Fruit fly (Drosophila melanogaster) whole organism, embryonic: ENCODE measurements around the gene CG11089.

Source experiments
- Adf1 ChIP-seq: fragments of 200-800 bp; sonication (Bioruptor generic); IDR thresholded peaks from 2 replicates; pipeline ENCODE4 v1.3.6; 2022; ENCODE audit warnings: missing biosample characterization, missing genetic modification characterization
- Antp ChIP-seq: fragments of 200-800 bp; sonication (Bioruptor generic); optimal IDR thresholded peaks from 3 replicates; lab custom pipeline; 2016; ENCODE audit warnings: missing biosample characterization, missing genetic modification characterization
- Bgb ChIP-seq: fragments of 200-800 bp; sonication (Bioruptor generic); IDR thresholded peaks from 2 replicates; pipeline ENCODE4 v1.3.6; 2022; ENCODE audit warnings: missing biosample characterization, missing genetic modification characterization; ENCODE audit not compliant: partially characterized antibody
- CG10462 ChIP-seq: fragments of 200-800 bp; sonication (Bioruptor generic); optimal IDR thresholded peaks from 2 replicates; lab custom pipeline; 2016; ENCODE audit warnings: missing biosample characterization, missing genetic modification characterization
- CG10543 ChIP-seq: fragments of 200-800 bp; sonication (Bioruptor generic); optimal IDR thresholded peaks from 3 replicates; lab custom pipeline; 2017; ENCODE audit warnings: missing biosample characterization, mild to moderate bottlenecking, missing genetic modification characterization, moderate library complexity
- CG11247 ChIP-seq: fragments of 200-800 bp; sonication (Bioruptor generic); IDR thresholded peaks from 2 replicates; pipeline ENCODE4 v1.3.6; 2022; ENCODE audit warnings: missing biosample characterization, missing genetic modification characterization
- CG14965 ChIP-seq: fragments of 200-800 bp; sonication (Bioruptor generic); optimal IDR thresholded peaks from 2 replicates; lab custom pipeline; 2016; ENCODE audit warnings: missing biosample characterization, missing genetic modification characterization, borderline replicate concordance
- CG15073 ChIP-seq: fragments of 200-800 bp; sonication (Bioruptor generic); optimal IDR thresholded peaks from 2 replicates; lab custom pipeline; 2016; ENCODE audit warnings: missing biosample characterization, missing genetic modification characterization
- CG2120 ChIP-seq: fragments of 200-800 bp; sonication (Bioruptor generic); optimal IDR thresholded peaks from 3 replicates; lab custom pipeline; 2016; ENCODE audit warnings: missing biosample characterization, missing genetic modification characterization
- CG2712 ChIP-seq: fragments of 200-800 bp; optimal IDR thresholded peaks from 3 replicates; lab custom pipeline; 2019; ENCODE audit warnings: missing biosample characterization, mild to moderate bottlenecking, missing genetic modification characterization, moderate library complexity
- CG31365 ChIP-seq: fragments of 200-800 bp; sonication (Bioruptor generic); optimal IDR thresholded peaks from 2 replicates; lab custom pipeline; 2018; ENCODE audit warnings: missing biosample characterization, mild to moderate bottlenecking, missing genetic modification characterization
- CG3995 ChIP-seq: fragments of 200-800 bp; sonication (Bioruptor generic); optimal IDR thresholded peaks from 3 replicates; lab custom pipeline; 2016; ENCODE audit warnings: missing biosample characterization, missing genetic modification characterization
- CG4360 ChIP-seq: fragments of 200-800 bp; sonication (Bioruptor generic); IDR thresholded peaks from 2 replicates; pipeline ENCODE4 v1.3.6; 2022; ENCODE audit warnings: missing biosample characterization, missing genetic modification characterization
- CG4424 ChIP-seq: fragments of 200-800 bp; sonication (Bioruptor generic); optimal IDR thresholded peaks from 3 replicates; lab custom pipeline; 2016; ENCODE audit warnings: missing biosample characterization, missing genetic modification characterization
- CG5180 ChIP-seq: fragments of 200-800 bp; sonication (Bioruptor generic); optimal IDR thresholded peaks from 3 replicates; lab custom pipeline; 2017; ENCODE audit warnings: missing biosample characterization, missing genetic modification characterization, mild to moderate bottlenecking, moderate library complexity, missing genetic modification reagents
- CG7963 ChIP-seq: fragments of 200-800 bp; sonication (Bioruptor generic); IDR thresholded peaks from 3 replicates; pipeline ENCODE4 v1.3.6; 2022; ENCODE audit warnings: missing biosample characterization, missing genetic modification characterization; ENCODE audit not compliant: partially characterized antibody
- CG8359 ChIP-seq: fragments of 200-800 bp; sonication (Bioruptor generic); optimal IDR thresholded peaks from 2 replicates; lab custom pipeline; 2017; ENCODE audit warnings: missing biosample characterization, mild to moderate bottlenecking, missing genetic modification characterization, borderline replicate concordance
- CG9817 ChIP-seq: fragments of 200-800 bp; sonication (Bioruptor generic); optimal IDR thresholded peaks from 2 replicates; lab custom pipeline; 2018; ENCODE audit warnings: missing biosample characterization, mild to moderate bottlenecking, missing genetic modification characterization, moderate library complexity
- CHES-1-like ChIP-seq: fragments of 200-800 bp; sonication (Bioruptor generic); optimal IDR thresholded peaks from 2 replicates; lab custom pipeline; 2016; ENCODE audit warnings: missing biosample characterization, missing genetic modification characterization
- D ChIP-seq, 2 experiments: fragments of 200-800 bp in 1 of 2; fragments of >200 bp in 1 of 2; sonication (Bioruptor generic) in 1 of 2; optimal IDR thresholded peaks; 2 replicates in 1 of 2; 3 replicates in 1 of 2; lab custom pipeline; 2017; ENCODE audit warnings: mild to moderate bottlenecking in 1 of 2, missing biosample characterization in 1 of 2, missing genetic modification characterization in 1 of 2, missing genetic modification reagents in 1 of 2
- Deaf1 ChIP-seq: fragments of 200-800 bp; optimal IDR thresholded peaks from 3 replicates; lab custom pipeline; 2019; ENCODE audit warnings: missing biosample characterization, mild to moderate bottlenecking, missing genetic modification characterization, moderate library complexity
- Dref ChIP-seq: fragments of 200-800 bp; sonication (Bioruptor generic); IDR thresholded peaks from 2 replicates; pipeline ENCODE4 v1.3.6; 2022; ENCODE audit warnings: missing biosample characterization, missing genetic modification characterization
- ERR ChIP-seq: fragments of 200-800 bp; sonication (Bioruptor generic); optimal IDR thresholded peaks from 2 replicates; lab custom pipeline; 2016; ENCODE audit warnings: missing biosample characterization, missing genetic modification characterization
- HLH3B ChIP-seq: fragments of 200-800 bp; sonication (Bioruptor generic); IDR thresholded peaks from 2 replicates; pipeline ENCODE4 v1.3.6; 2022; ENCODE audit warnings: missing biosample characterization, missing genetic modification characterization
- Max ChIP-seq: fragments of 200-800 bp; sonication (Bioruptor generic); optimal IDR thresholded peaks from 2 replicates; lab custom pipeline; 2016; ENCODE audit warnings: missing biosample characterization, mild to moderate bottlenecking, missing genetic modification characterization
- Side ChIP-seq: fragments of 200-800 bp; sonication (Bioruptor generic); optimal IDR thresholded peaks from 2 replicates; lab custom pipeline; 2016; ENCODE audit warnings: missing biosample characterization, missing genetic modification characterization
- Ssrp ChIP-seq: fragments of 200-800 bp; sonication (Bioruptor generic); optimal IDR thresholded peaks from 2 replicates; lab custom pipeline; 2018; ENCODE audit warnings: missing biosample characterization, mild to moderate bottlenecking, missing genetic modification characterization, moderate library complexity
- Xbp1 ChIP-seq: fragments of 200-800 bp; sonication (Bioruptor generic); optimal IDR thresholded peaks from 3 replicates; lab custom pipeline; 2016; ENCODE audit warnings: missing biosample characterization, mild to moderate bottlenecking, missing genetic modification characterization
- ap ChIP-seq: fragments of 200-800 bp; sonication (Bioruptor generic); IDR thresholded peaks from 2 replicates; pipeline ENCODE4 v1.3.6; 2022; ENCODE audit warnings: missing biosample characterization, missing genetic modification characterization
- bowl ChIP-seq: fragments of 200-800 bp; sonication (Bioruptor generic); IDR thresholded peaks from 2 replicates; pipeline ENCODE4 v1.3.6; 2022; ENCODE audit warnings: missing biosample characterization, missing genetic modification characterization
- chif ChIP-seq, 2 experiments: fragments of 200-800 bp; sonication (Bioruptor generic); optimal IDR thresholded peaks; 3 replicates each; lab custom pipeline; 2016; ENCODE audit warnings: missing biosample characterization in 2 of 2, missing genetic modification characterization in 2 of 2
- chinmo ChIP-seq: fragments of 200-800 bp; sonication (Bioruptor generic); IDR thresholded peaks from 4 replicates; pipeline ENCODE4 v1.3.6; 2022; ENCODE audit warnings: missing biosample characterization, missing genetic modification characterization; ENCODE audit not compliant: partially characterized antibody
- fd96Cb ChIP-seq: fragments of 200-800 bp; sonication (Bioruptor generic); optimal IDR thresholded peaks from 2 replicates; lab custom pipeline; 2018; ENCODE audit warnings: missing biosample characterization, mild to moderate bottlenecking, missing genetic modification characterization, moderate library complexity
- gce ChIP-seq: fragments of 200-800 bp; sonication (Bioruptor generic); IDR thresholded peaks from 3 replicates; pipeline ENCODE4 v1.3.6; 2022; ENCODE audit warnings: missing biosample characterization, missing genetic modification characterization
- gcm2 ChIP-seq: fragments of 200-800 bp; sonication (Bioruptor generic); optimal IDR thresholded peaks from 2 replicates; lab custom pipeline; 2016; ENCODE audit warnings: missing biosample characterization, missing genetic modification characterization
- hth ChIP-seq: fragments of >200 bp; optimal IDR thresholded peaks from 2 replicates; lab custom pipeline; 2017; ENCODE audit warnings: inconsistent platforms
- ind ChIP-seq: fragments of 200-800 bp; sonication (Bioruptor generic); optimal IDR thresholded peaks from 3 replicates; lab custom pipeline; 2016; ENCODE audit warnings: missing biosample characterization, missing genetic modification characterization
- inv ChIP-seq: fragments of 200-800 bp; sonication (Bioruptor generic); IDR thresholded peaks from 2 replicates; pipeline ENCODE4 v1.3.6; 2022; ENCODE audit warnings: missing biosample characterization, missing genetic modification characterization; ENCODE audit not compliant: partially characterized antibody
- kay ChIP-seq: fragments of 200-800 bp; sonication (Bioruptor generic); optimal IDR thresholded peaks from 2 replicates; lab custom pipeline; 2016; ENCODE audit warnings: missing biosample characterization, missing genetic modification characterization
- mam ChIP-seq: fragments of 200-800 bp; sonication (Bioruptor generic); optimal IDR thresholded peaks from 3 replicates; lab custom pipeline; 2016; ENCODE audit warnings: missing biosample characterization, missing genetic modification characterization
- nerfin-1 ChIP-seq: fragments of 200-800 bp; sonication (Bioruptor generic); optimal IDR thresholded peaks from 3 replicates; lab custom pipeline; 2019; ENCODE audit warnings: missing biosample characterization, mild to moderate bottlenecking, missing genetic modification characterization, moderate library complexity
- prd ChIP-seq, 3 experiments: fragments of >200 bp in 2 of 3; fragments of 200-800 bp in 1 of 3; sonication (Bioruptor generic) in 1 of 3; optimal IDR thresholded peaks in 2 of 3; IDR thresholded peaks in 1 of 3; 2 replicates in 2 of 3; 3 replicates in 1 of 3; pipeline versions ENCODE4 v1.3.6 to Lab custom; 2017 to 2022; ENCODE audit warnings: missing biosample characterization in 1 of 3, missing genetic modification characterization in 1 of 3
- ranshi ChIP-seq: fragments of 200-800 bp; sonication (Bioruptor generic); IDR thresholded peaks from 2 replicates; pipeline ENCODE4 v1.3.6; 2022; ENCODE audit warnings: missing biosample characterization, missing genetic modification characterization
- salm ChIP-seq: fragments of 200-800 bp; sonication (Bioruptor generic); optimal IDR thresholded peaks from 2 replicates; lab custom pipeline; 2018; ENCODE audit warnings: missing biosample characterization, mild to moderate bottlenecking, missing genetic modification characterization
- sens-2 ChIP-seq: fragments of 200-800 bp; sonication (Bioruptor generic); IDR thresholded peaks from 2 replicates; pipeline ENCODE4 v1.3.6; 2022; ENCODE audit warnings: missing biosample characterization, missing genetic modification characterization
- vnd ChIP-seq: fragments of 200-800 bp; sonication (Bioruptor generic); IDR thresholded peaks from 3 replicates; pipeline ENCODE4 v1.3.6; 2022; ENCODE audit warnings: missing biosample characterization, missing genetic modification characterization; ENCODE audit not compliant: partially characterized antibody
- zfh1 ChIP-seq: fragments of 200-800 bp; sonication (Bioruptor generic); IDR thresholded peaks from 3 replicates; pipeline ENCODE4 v1.3.6; 2022; ENCODE audit warnings: missing biosample characterization, missing genetic modification characterization

CG11089 gene

DNA sequence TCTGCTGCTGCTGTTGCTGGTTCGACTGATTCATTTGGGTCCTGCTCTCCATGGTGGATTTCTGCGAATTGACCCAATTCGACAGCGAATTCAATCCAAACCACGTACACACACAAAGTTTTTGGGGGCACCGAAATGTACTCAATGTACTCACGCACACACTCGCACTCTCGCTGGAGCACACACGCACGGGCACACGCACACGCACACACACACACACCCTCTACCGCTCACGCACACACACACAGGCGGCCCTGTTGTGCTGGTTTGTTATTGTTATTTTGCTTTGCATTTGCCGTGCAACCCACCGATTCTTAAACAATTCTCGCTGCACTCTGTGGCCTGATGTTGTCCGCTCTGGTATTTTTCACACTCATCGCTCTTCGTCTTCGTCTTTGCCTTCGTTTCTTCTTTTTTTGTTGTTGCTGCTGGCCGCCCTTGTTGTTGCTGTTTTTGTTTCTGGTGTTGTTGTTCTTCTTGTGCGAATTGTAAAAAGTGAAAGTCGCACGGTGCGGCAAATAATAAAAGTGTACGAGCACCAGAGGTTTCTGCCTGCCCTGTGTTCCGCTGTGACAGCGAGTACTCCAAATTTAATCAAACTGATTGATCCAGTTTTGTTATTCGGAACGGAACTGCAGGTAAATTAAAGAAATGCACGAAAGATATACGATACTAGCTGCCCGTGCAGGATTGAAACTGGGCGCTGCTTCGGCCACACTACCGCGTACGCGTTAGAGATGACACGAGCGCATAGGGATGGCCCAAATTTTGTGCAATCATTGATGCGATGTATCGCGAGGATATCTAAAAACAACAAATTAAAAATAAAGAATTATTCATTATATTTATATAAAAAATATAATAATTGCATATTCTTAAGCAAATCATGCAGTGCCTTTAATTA is 654 bp upstream of the CG11089 start, which contains the start of gene CG3744 (continued):
- TF ChIP-seq bowl (peak; percentile 86), ranshi (GFP tag; lab: Robert Waterston, UW) (peak; percentile 95), CHES-1-like (peak; percentile 53), CG31365 (tag; lab: Kevin White, UChicago) (no peak), ind (peak; percentile 93), CG4424 (peak; percentile 88), Deaf1 (peak; percentile 65), sens-2 (GFP tag; lab: Robert Waterston, UW) (peak; percentile 90), CG15073 (GFP tag; lab: Kevin White, UChicago) (peak; percentile 49), gcm2 (peak; percentile 43), CG8359 (GFP tag; lab: Kevin White, UChicago) (peak; percentile 55), Antp (GFP tag; lab: Kevin White, UChicago) (peak; percentile 72), prd (optimal IDR thresholded peaks at IDR 0.05; lab: Kevin White, UChicago) (no peak), prd (GFP tag; IDR thresholded peaks at IDR 0.05; lab: Robert Waterston, UW) (peak; percentile 96), hth (no peak), chinmo (GFP tag; lab: Robert Waterston, UW) (peak; percentile 94), kay (peak; percentile 69), nerfin-1 (tag; lab: Kevin White, UChicago) (peak; percentile 80), Ssrp (tag; lab: Kevin White, UChicago) (peak; percentile 88), HLH3B (GFP tag; lab: Robert Waterston, UW) (peak; percentile 92), Xbp1 (GFP tag; lab: Kevin White, UChicago) (peak; percentile 94), CG11247 (GFP tag; lab: Robert Waterston, UW) (peak; percentile 96), ap (peak; percentile 84), vnd (peak; percentile 94), chif (GFP tag; optimal IDR thresholded peaks at IDR 0.05; lab: Kevin White, UChicago) (peak; percentile 40 to 59), CG14965 (GFP tag; lab: Kevin White, UChicago) (no peak), CG10462 (GFP tag; lab: Kevin White, UChicago) (peak; percentile 79), CG9817 (tag; lab: Kevin White, UChicago) (peak; percentile 95), salm (tag; lab: Kevin White, UChicago) (peak; percentile 76), Side (GFP tag; lab: Kevin White, UChicago) (peak; percentile 39), Adf1 (GFP tag; lab: Robert Waterston, UW) (peak; percentile 79), CG2120 (GFP tag; lab: Kevin White, UChicago) (peak; percentile 92), Bgb (GFP tag; lab: Robert Waterston, UW) (peak; percentile 95), mam (GFP tag; lab: Kevin White, UChicago) (peak; percentile 90), CG10543 (GFP tag; lab: Kevin White, UChicago) (peak; percentile 93), CG7963 (GFP tag; lab: Robert Waterston, UW) (peak; percentile 93), Dref (GFP tag; lab: Robert Waterston, UW) (peak; percentile 52), gce (GFP tag; lab: Robert Waterston, UW) (peak; percentile 87), Max (GFP tag; lab: Kevin White, UChicago) (peak; percentile 54), inv (GFP tag; lab: Robert Waterston, UW) (peak; percentile 94), fd96Cb (tag; lab: Kevin White, UChicago) (peak; percentile 81), CG3995 (GFP tag; lab: Kevin White, UChicago) (peak; percentile 23), CG2712 (tag; lab: Kevin White, UChicago) (peak; percentile 94), ERR (GFP tag; lab: Kevin White, UChicago) (peak; percentile 61), D (optimal IDR thresholded peaks at IDR 0.05; lab: Kevin White, UChicago) (no peak), D (GFP tag; optimal IDR thresholded peaks at IDR 0.05; lab: Kevin White, UChicago) (peak; percentile 76), CG5180 (no peak), CG4360 (GFP tag; lab: Robert Waterston, UW) (peak; percentile 93), zfh1 (peak; percentile 96)
